Worm (Caenorhabditis elegans) whole organism, L2 larva: Measurements from ENCODE around the gene F41H10.3.

Experiments
- aly-2 ChIP-seq: fragments of 150-350 bp; optimal IDR thresholded peaks from 2 replicates; lab custom pipeline; 2014; ENCODE audit warnings: missing biosample characterization, missing genetic modification characterization
- ceh-16 ChIP-seq: fragments of 150-350 bp; optimal IDR thresholded peaks from 2 replicates; lab custom pipeline; 2014; ENCODE audit warnings: missing biosample characterization, missing genetic modification characterization
- ceh-82 ChIP-seq: fragments of 150-350 bp; optimal IDR thresholded peaks from 2 replicates; lab custom pipeline; 2014; ENCODE audit warnings: missing biosample characterization, missing genetic modification characterization
- egl-27 ChIP-seq: sonication (generic microtip); optimal IDR thresholded peaks from 3 replicates; lab custom pipeline; 2017; ENCODE audit warnings: missing biosample characterization, missing genetic modification reagents, missing genetic modification characterization
- lin-13 ChIP-seq: fragments of 150-350 bp; optimal IDR thresholded peaks from 2 replicates; lab custom pipeline; 2014; ENCODE audit warnings: missing biosample characterization, missing genetic modification reagents, missing genetic modification characterization
- lsy-2 ChIP-seq, 2 experiments: fragments of 150-350 bp in 1 of 2; sonication (generic microtip) in 1 of 2; optimal IDR thresholded peaks; 2 replicates each; lab custom pipeline; 2014 to 2017; ENCODE audit warnings: missing biosample characterization in 2 of 2, missing genetic modification characterization in 2 of 2
- nhr-11 ChIP-seq: fragments of 150-350 bp; optimal IDR thresholded peaks from 2 replicates; lab custom pipeline; 2014; ENCODE audit warnings: missing biosample characterization, missing genetic modification characterization
- nhr-12 ChIP-seq: fragments of 150-350 bp; optimal IDR thresholded peaks from 2 replicates; lab custom pipeline; 2014; ENCODE audit warnings: missing biosample characterization, missing genetic modification characterization
- nhr-23 ChIP-seq: fragments of 150-350 bp; optimal IDR thresholded peaks from 2 replicates; lab custom pipeline; 2014; ENCODE audit warnings: missing biosample characterization, missing genetic modification reagents, missing genetic modification characterization
- nhr-77 ChIP-seq: fragments of 150-350 bp; optimal IDR thresholded peaks from 2 replicates; lab custom pipeline; 2014; ENCODE audit warnings: missing biosample characterization, missing genetic modification characterization
- snpc-4 ChIP-seq: fragments of 150-350 bp; optimal IDR thresholded peaks from 2 replicates; lab custom pipeline; 2014; ENCODE audit warnings: missing biosample characterization, missing genetic modification characterization
- unc-39 ChIP-seq: fragments of 150-350 bp; optimal IDR thresholded peaks from 2 replicates; lab custom pipeline; 2014; ENCODE audit warnings: missing biosample characterization, missing genetic modification characterization

- TF ChIP-seq lsy-2 (tag; optimal IDR thresholded peaks at IDR 0.05; lab: Kevin White, UChicago) (no peak), nhr-12 (tag; lab: Kevin White, UChicago) (no peak), lin-13 (GFP tag; lab: Kevin White, UChicago) (no peak), ceh-82 (tag; lab: Kevin White, UChicago) (no peak), nhr-11 (tag; lab: Kevin White, UChicago) (no peak), aly-2 (tag; lab: Kevin White, UChicago) (no peak), egl-27 (tag; lab: Kevin White, UChicago) (no peak), ceh-16 (tag; lab: Kevin White, UChicago) (no peak), nhr-23 (no peak), nhr-77 (tag; lab: Kevin White, UChicago) (no peak), snpc-4 (tag; lab: Kevin White, UChicago) (no peak), unc-39 (tag; lab: Kevin White, UChicago) (no peak)
Measured at ce11 chrIV:5419122-5419521, 49.5 kb downstream of the F41H10.3 start, which contains the start of gene ehn-3.
